Fruit fly (Drosophila melanogaster) whole organism: ENCODE measurements around the gene MED18.

Experiments
- CG8478 ChIP-seq: fragments of >200 bp; optimal IDR thresholded peaks from 2 replicates; lab custom pipeline; 2018; ENCODE audit warnings: inconsistent platforms
- pan ChIP-seq: fragments of >200 bp; optimal IDR thresholded peaks from 2 replicates; lab custom pipeline; 2017
- usp ChIP-seq: fragments of >200 bp; optimal IDR thresholded peaks from 2 replicates; lab custom pipeline; 2017; ENCODE audit warnings: missing biosample characterization, missing genetic modification characterization, mixed read lengths

DNA sequence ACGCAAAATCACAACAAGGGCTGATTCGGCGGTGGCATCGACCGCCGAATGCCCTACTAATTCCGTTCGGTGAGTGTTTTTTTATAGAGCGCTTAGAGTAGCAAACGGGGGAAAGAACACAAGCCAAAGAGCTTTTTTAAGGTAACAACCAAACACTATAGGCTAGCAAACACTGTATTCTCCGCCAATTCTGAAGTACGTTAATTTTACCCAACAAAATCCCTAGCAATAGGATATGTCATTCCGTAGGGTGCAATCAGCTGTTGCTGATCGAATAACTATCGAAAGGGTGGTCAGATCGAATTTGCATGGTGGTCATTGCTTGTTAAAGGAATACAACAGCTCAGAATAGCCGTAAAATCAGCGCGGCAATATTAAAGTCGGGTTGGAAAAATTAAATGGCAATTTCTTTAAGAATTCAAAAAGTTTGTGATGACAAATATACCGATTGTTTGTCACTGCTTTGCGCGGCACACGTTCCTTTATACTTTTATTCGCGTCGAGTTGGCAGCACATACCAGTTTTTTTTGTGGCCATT lies 42.1 kb downstream of the MED18 start, which contains the start of gene mip130:
- TF ChIP-seq pan (lab: Kevin White, UChicago) (no peak), usp (GFP tag; lab: Kevin White, UChicago) (no peak), CG8478 (lab: Kevin White, UChicago) (no peak)
